Worm (Caenorhabditis elegans): ENCODE data around the gene C11H1.7.

ce11 chrX:14292632-14293031 lies 34.6 kb upstream of the C11H1.7 start:
- TF ChIP-seq ahr-1 (tag; optimal IDR thresholded peaks at IDR 0.05) (no peak), rnt-1 (tag; optimal IDR thresholded peaks at IDR 0.05) (peak; percentile 56), unc-55 (GFP tag; optimal IDR thresholded peaks at IDR 0.05) (peak; percentile 65), pqm-1 (tag; optimal IDR thresholded peaks at IDR 0.05) (no peak), elt-2 (tag; optimal IDR thresholded peaks at IDR 0.05) (no peak), unc-42 (tag; optimal IDR thresholded peaks at IDR 0.05) (no peak), lin-11 (tag; optimal IDR thresholded peaks at IDR 0.05) (no peak), ama-1 (optimal IDR thresholded peaks at IDR 0.05) (no peak), pha-4 (tag; optimal IDR thresholded peaks at IDR 0.05) (no peak), elt-4 (tag; optimal IDR thresholded peaks at IDR 0.05) (no peak), dve-1 (tag; optimal IDR thresholded peaks at IDR 0.05) (no peak)

All from whole organism, late embryonic.